Fruit fly (Drosophila melanogaster) whole organism, embryonic: Measurements from ENCODE around the gene hale.

ENCODE experiments used
- ATbp ChIP-seq: fragments of 200-800 bp; sonication (Bioruptor generic); optimal IDR thresholded peaks from 2 replicates; lab custom pipeline; 2017; ENCODE audit warnings: missing biosample characterization, mild to moderate bottlenecking, missing genetic modification characterization, missing genetic modification reagents
- CG10267 ChIP-seq: fragments of 200-800 bp; sonication (Bioruptor generic); optimal IDR thresholded peaks from 2 replicates; lab custom pipeline; 2018; ENCODE audit warnings: missing biosample characterization, mild to moderate bottlenecking, missing genetic modification characterization, moderate library complexity
- CG10543 ChIP-seq: fragments of 200-800 bp; sonication (Bioruptor generic); optimal IDR thresholded peaks from 3 replicates; lab custom pipeline; 2017; ENCODE audit warnings: missing biosample characterization, mild to moderate bottlenecking, missing genetic modification characterization, moderate library complexity
- CG10654 ChIP-seq: fragments of 200-800 bp; sonication (Bioruptor generic); optimal IDR thresholded peaks from 2 replicates; lab custom pipeline; 2016; ENCODE audit warnings: missing biosample characterization, missing genetic modification characterization
- CG12942 ChIP-seq: fragments of 200-800 bp; sonication (Bioruptor generic); optimal IDR thresholded peaks from 3 replicates; lab custom pipeline; 2016; ENCODE audit warnings: missing biosample characterization, missing genetic modification characterization
- CG13624 ChIP-seq: fragments of 200-800 bp; sonication (Bioruptor generic); optimal IDR thresholded peaks from 2 replicates; lab custom pipeline; 2016; ENCODE audit warnings: missing biosample characterization, missing genetic modification characterization
- CG14441 ChIP-seq: fragments of 200-800 bp; sonication (Bioruptor generic); IDR thresholded peaks from 2 replicates; pipeline ENCODE4 v1.3.6; 2022; ENCODE audit warnings: missing biosample characterization, missing genetic modification characterization
- CG14860 ChIP-seq: fragments of 200-800 bp; sonication (Bioruptor generic); IDR thresholded peaks from 3 replicates; pipeline ENCODE4 v1.3.6; 2022; ENCODE audit warnings: missing biosample characterization, missing genetic modification characterization; ENCODE audit not compliant: partially characterized antibody
- CG15479 ChIP-seq: fragments of 200-800 bp; sonication (Bioruptor generic); optimal IDR thresholded peaks from 3 replicates; lab custom pipeline; 2019; ENCODE audit warnings: missing biosample characterization, mild to moderate bottlenecking, missing genetic modification characterization, moderate library complexity
- CG17568 ChIP-seq: fragments of 200-800 bp; sonication (Bioruptor generic); optimal IDR thresholded peaks from 2 replicates; lab custom pipeline; 2018; ENCODE audit warnings: missing biosample characterization, mild to moderate bottlenecking, missing genetic modification characterization, moderate library complexity
- CG18599 ChIP-seq: fragments of 200-800 bp; sonication (Bioruptor generic); optimal IDR thresholded peaks from 3 replicates; lab custom pipeline; 2017; ENCODE audit warnings: missing biosample characterization, missing genetic modification characterization, mild to moderate bottlenecking, moderate library complexity, missing genetic modification reagents
- CG2202 ChIP-seq: fragments of 200-800 bp; sonication (Bioruptor generic); optimal IDR thresholded peaks from 2 replicates; lab custom pipeline; 2018; ENCODE audit warnings: missing biosample characterization, mild to moderate bottlenecking, missing genetic modification characterization
- CG34224 ChIP-seq: fragments of 200-800 bp; sonication (Bioruptor generic); IDR thresholded peaks from 3 replicates; pipeline ENCODE4 v1.3.6; 2022; ENCODE audit warnings: missing biosample characterization, missing genetic modification characterization; ENCODE audit not compliant: partially characterized antibody
- CG4730 ChIP-seq: fragments of 200-800 bp; sonication (Bioruptor generic); IDR thresholded peaks from 2 replicates; pipeline ENCODE4 v1.3.6; 2022; ENCODE audit warnings: missing biosample characterization, missing genetic modification characterization
- CG5245 ChIP-seq: fragments of 200-800 bp; sonication (Bioruptor generic); optimal IDR thresholded peaks from 3 replicates; lab custom pipeline; 2016; ENCODE audit warnings: missing biosample characterization, missing genetic modification characterization
- CG5953 ChIP-seq: fragments of 200-800 bp; sonication (Bioruptor generic); IDR thresholded peaks from 2 replicates; pipeline ENCODE4 v1.3.6; 2022; ENCODE audit warnings: missing biosample characterization, missing genetic modification characterization
- CG7372 ChIP-seq: fragments of 200-800 bp; sonication (Bioruptor generic); IDR thresholded peaks from 2 replicates; pipeline ENCODE4 v1.3.6; 2022; ENCODE audit warnings: missing biosample characterization, missing genetic modification characterization
- CG8944 ChIP-seq: fragments of 200-800 bp; sonication (Bioruptor generic); optimal IDR thresholded peaks from 3 replicates; lab custom pipeline; 2016; ENCODE audit warnings: missing biosample characterization, missing genetic modification characterization
- CG9727 ChIP-seq: fragments of 200-800 bp; sonication (Bioruptor generic); optimal IDR thresholded peaks from 3 replicates; lab custom pipeline; 2017; ENCODE audit warnings: missing biosample characterization, mild to moderate bottlenecking, missing genetic modification characterization
- CG9932 ChIP-seq: fragments of 200-800 bp; sonication (Bioruptor generic); IDR thresholded peaks from 2 replicates; pipeline ENCODE4 v1.3.6; 2022; ENCODE audit warnings: missing biosample characterization, missing genetic modification characterization
- Camta ChIP-seq: fragments of 200-800 bp; sonication (Bioruptor generic); optimal IDR thresholded peaks from 2 replicates; lab custom pipeline; 2016; ENCODE audit warnings: missing biosample characterization, missing genetic modification characterization
- Chrac-16 ChIP-seq: fragments of 200-800 bp; sonication (Bioruptor generic); optimal IDR thresholded peaks from 3 replicates; lab custom pipeline; 2016; ENCODE audit warnings: missing biosample characterization, missing genetic modification characterization
- CkIIα-i1 ChIP-seq: fragments of 200-800 bp; sonication (Bioruptor generic); IDR thresholded peaks from 2 replicates; pipeline ENCODE4 v1.3.6; 2022; ENCODE audit warnings: missing biosample characterization, missing genetic modification characterization
- Doc2 ChIP-seq: fragments of 200-800 bp; sonication (Bioruptor generic); IDR thresholded peaks from 2 replicates; pipeline ENCODE4 v1.3.6; 2022; ENCODE audit warnings: missing biosample characterization, missing genetic modification characterization
- Dp ChIP-seq: fragments of 200-800 bp; sonication (Bioruptor generic); optimal IDR thresholded peaks from 2 replicates; lab custom pipeline; 2018; ENCODE audit warnings: missing biosample characterization, mild to moderate bottlenecking, missing genetic modification characterization, moderate library complexity
- Ets97D ChIP-seq: fragments of 200-800 bp; sonication (Bioruptor generic); optimal IDR thresholded peaks from 3 replicates; lab custom pipeline; 2016; ENCODE audit warnings: missing biosample characterization, missing genetic modification characterization
- HHEX ChIP-seq: fragments of 200-800 bp; sonication (Bioruptor generic); optimal IDR thresholded peaks from 3 replicates; lab custom pipeline; 2017; ENCODE audit warnings: missing biosample characterization, mild to moderate bottlenecking, missing genetic modification characterization, missing genetic modification reagents
- HLH4C ChIP-seq: fragments of 200-800 bp; sonication (Bioruptor generic); IDR thresholded peaks from 3 replicates; pipeline ENCODE4 v1.3.6; 2022; ENCODE audit warnings: missing biosample characterization, missing genetic modification characterization; ENCODE audit not compliant: partially characterized antibody
- Hmx ChIP-seq: fragments of 200-800 bp; sonication (Bioruptor generic); optimal IDR thresholded peaks from 2 replicates; lab custom pipeline; 2016; ENCODE audit warnings: missing biosample characterization, missing genetic modification characterization
- Hr3 ChIP-seq: fragments of 200-800 bp; sonication (Bioruptor generic); optimal IDR thresholded peaks from 3 replicates; lab custom pipeline; 2016; ENCODE audit warnings: missing biosample characterization, missing genetic modification characterization
- Mes4 ChIP-seq: fragments of 200-800 bp; sonication (Bioruptor generic); optimal IDR thresholded peaks from 2 replicates; lab custom pipeline; 2016; ENCODE audit warnings: missing biosample characterization, missing genetic modification characterization
- PHDP ChIP-seq: fragments of 200-800 bp; sonication (Bioruptor generic); optimal IDR thresholded peaks from 3 replicates; lab custom pipeline; 2018; ENCODE audit warnings: missing biosample characterization, mild to moderate bottlenecking, missing genetic modification characterization, moderate library complexity
- Sin3A ChIP-seq: fragments of >200 bp; optimal IDR thresholded peaks from 2 replicates; lab custom pipeline; 2018
- Usf ChIP-seq: fragments of 200-800 bp; sonication (Bioruptor generic); optimal IDR thresholded peaks from 2 replicates; lab custom pipeline; 2017; ENCODE audit warnings: missing genotype, missing biosample characterization, missing genetic modification characterization
- amos ChIP-seq: fragments of 200-800 bp; sonication (Bioruptor generic); IDR thresholded peaks from 2 replicates; pipeline ENCODE4 v1.3.6; 2022; ENCODE audit warnings: missing biosample characterization, missing genetic modification characterization; ENCODE audit not compliant: partially characterized antibody
- bcd ChIP-seq: fragments of 200-800 bp; sonication (Bioruptor generic); optimal IDR thresholded peaks from 2 replicates; lab custom pipeline; 2017; ENCODE audit warnings: missing biosample characterization, mild to moderate bottlenecking, missing genetic modification characterization
- chinmo ChIP-seq: fragments of 200-800 bp; sonication (Bioruptor generic); IDR thresholded peaks from 4 replicates; pipeline ENCODE4 v1.3.6; 2022; ENCODE audit warnings: missing biosample characterization, missing genetic modification characterization; ENCODE audit not compliant: partially characterized antibody
- crp ChIP-seq, 2 experiments: fragments of 200-800 bp; sonication (Bioruptor generic); optimal IDR thresholded peaks; 2 replicates in 1 of 2; 3 replicates in 1 of 2; lab custom pipeline; 2017; ENCODE audit warnings: missing biosample characterization in 2 of 2, missing genetic modification characterization in 2 of 2, mild to moderate bottlenecking in 1 of 2, moderate library complexity in 1 of 2
- disco-r ChIP-seq: fragments of 200-800 bp; sonication (Bioruptor generic); optimal IDR thresholded peaks from 2 replicates; lab custom pipeline; 2016; ENCODE audit warnings: missing biosample characterization, missing genetic modification characterization
- dm ChIP-seq: fragments of 200-800 bp; sonication (Bioruptor generic); optimal IDR thresholded peaks from 3 replicates; lab custom pipeline; 2016; ENCODE audit warnings: missing biosample characterization, missing genetic modification characterization
- gt ChIP-seq: fragments of 200-800 bp; sonication (Bioruptor generic); IDR thresholded peaks from 2 replicates; pipeline ENCODE4 v1.3.6; 2022; ENCODE audit warnings: missing biosample characterization, missing genetic modification characterization
- inv ChIP-seq: fragments of 200-800 bp; sonication (Bioruptor generic); IDR thresholded peaks from 2 replicates; pipeline ENCODE4 v1.3.6; 2022; ENCODE audit warnings: missing biosample characterization, missing genetic modification characterization; ENCODE audit not compliant: partially characterized antibody
- lola ChIP-seq, 3 experiments: fragments of >200 bp in 2 of 3; fragments of 200-800 bp in 1 of 3; sonication (Bioruptor generic) in 1 of 3; optimal IDR thresholded peaks; 2 replicates each; lab custom pipeline; 2017 to 2019; ENCODE audit warnings: missing biosample characterization in 3 of 3, missing genetic modification characterization in 3 of 3, mild to moderate bottlenecking in 1 of 3, moderate library complexity in 1 of 3
- lov ChIP-seq, 2 experiments: fragments of 200-800 bp in 1 of 2; fragments of >200 bp in 1 of 2; sonication (Bioruptor generic) in 1 of 2; IDR thresholded peaks in 1 of 2; optimal IDR thresholded peaks in 1 of 2; 2 replicates in 1 of 2; 3 replicates in 1 of 2; pipeline versions ENCODE4 v1.3.6 to Lab custom; 2017 to 2022; ENCODE audit warnings: missing biosample characterization in 1 of 2, missing genetic modification characterization in 1 of 2
- mirr ChIP-seq: fragments of 200-800 bp; sonication (Bioruptor generic); optimal IDR thresholded peaks from 3 replicates; lab custom pipeline; 2018; ENCODE audit warnings: missing biosample characterization, mild to moderate bottlenecking, missing genetic modification characterization
- sens-2 ChIP-seq: fragments of 200-800 bp; sonication (Bioruptor generic); IDR thresholded peaks from 2 replicates; pipeline ENCODE4 v1.3.6; 2022; ENCODE audit warnings: missing biosample characterization, missing genetic modification characterization
- shn ChIP-seq: fragments of 200-800 bp; sonication (Bioruptor generic); optimal IDR thresholded peaks from 3 replicates; lab custom pipeline; 2016; ENCODE audit warnings: missing biosample characterization, missing genetic modification characterization
- zfh1 ChIP-seq: fragments of 200-800 bp; sonication (Bioruptor generic); IDR thresholded peaks from 3 replicates; pipeline ENCODE4 v1.3.6; 2022; ENCODE audit warnings: missing biosample characterization, missing genetic modification characterization

Gene hale

dm6 chr3L:20002482-20003234 lies 17.0 kb upstream of the hale start, which contains the start of gene CG7668 (continued):
- peak; percentile 5 to 51 for TF ChIP-seq crp (GFP tag; optimal IDR thresholded peaks at IDR 0.05; lab: Kevin White, UChicago)
- peak; percentile 95 for TF ChIP-seq PHDP (tag; lab: Kevin White, UChicago)
- TF ChIP-seq Sin3A, result no peak
- TF ChIP-seq disco-r (GFP tag; lab: Kevin White, UChicago), result peak; percentile 81
- TF ChIP-seq CG5245 (GFP tag; lab: Kevin White, UChicago), result peak; percentile 69
- peak; percentile 79 for TF ChIP-seq Mes4 (GFP tag; lab: Kevin White, UChicago)
- peak; percentile 86 for TF ChIP-seq CG12942 (GFP tag; lab: Kevin White, UChicago)
- peak; percentile 78 for TF ChIP-seq dm
- TF ChIP-seq mirr (GFP tag; lab: Kevin White, UChicago), result peak; percentile 78
- peak; percentile 89 for TF ChIP-seq Camta (GFP tag; lab: Kevin White, UChicago)
- TF ChIP-seq CG10543, result peak; percentile 87
- peak; percentile 81 for TF ChIP-seq Hr3
- peak; percentile 94 for TF ChIP-seq zfh1
- TF ChIP-seq HHEX (GFP tag; lab: Kevin White, UChicago), result peak; percentile 88
- TF ChIP-seq CG15479 (GFP tag; lab: Kevin White, UChicago), result peak; percentile 39
- TF ChIP-seq Doc2 (GFP tag; lab: Robert Waterston, UW), result no peak
- TF ChIP-seq CG9932 (GFP tag; lab: Robert Waterston, UW), result no peak; the same call in none of the 2 replicates
- TF ChIP-seq gt (GFP tag; lab: Robert Waterston, UW), result no peak
- TF ChIP-seq CG34224 (GFP tag; lab: Robert Waterston, UW), result peak; percentile 13; the same call in 1 of the 3 replicates
- TF ChIP-seq CG10267 (tag; lab: Kevin White, UChicago), result peak; percentile 88
- TF ChIP-seq chinmo (GFP tag; lab: Robert Waterston, UW), result no peak
- TF ChIP-seq CG8944 (GFP tag; lab: Kevin White, UChicago), result peak; percentile 87
- peak; percentile 32 for TF ChIP-seq Dp (GFP tag; lab: Kevin White, UChicago)
- TF ChIP-seq CG9727, result peak; percentile 90
- TF ChIP-seq CG2202, result peak; percentile 86
- peak; percentile 63 for TF ChIP-seq Usf (GFP tag; lab: Kevin White, UChicago)
- peak; percentile 88 for TF ChIP-seq sens-2 (GFP tag; lab: Robert Waterston, UW)
- peak; percentile 85 for TF ChIP-seq CG17568 (GFP tag; lab: Kevin White, UChicago)
- peak; percentile 83 for TF ChIP-seq CG13624 (GFP tag; lab: Kevin White, UChicago)
- no peak for TF ChIP-seq amos (GFP tag; lab: Robert Waterston, UW)
- peak; percentile 91 for TF ChIP-seq CG14441
- TF ChIP-seq Chrac-16 (GFP tag; lab: Kevin White, UChicago), result peak; percentile 83
- TF ChIP-seq CG5953 (GFP tag; lab: Robert Waterston, UW), result peak; percentile 82
- peak; percentile 44; the same call in 2 of the 3 replicates for TF ChIP-seq HLH4C (GFP tag; lab: Robert Waterston, UW)
- TF ChIP-seq Ets97D (GFP tag; lab: Kevin White, UChicago), result peak; percentile 81
- peak; percentile 39; the same call in 1 of the 3 replicates for TF ChIP-seq CG14860 (GFP tag; lab: Robert Waterston, UW)
- peak; percentile 83 for TF ChIP-seq shn (GFP tag; lab: Kevin White, UChicago)
- TF ChIP-seq CG4730, result peak; percentile 84; the same call in 1 of the 2 replicates
- peak; percentile 89 for TF ChIP-seq bcd (GFP tag; lab: Kevin White, UChicago)
- TF ChIP-seq CkIIα-i1 (GFP tag; lab: Robert Waterston, UW), result no peak
- TF ChIP-seq lola (GFP tag; optimal IDR thresholded peaks at IDR 0.05; lab: Kevin White, UChicago), result peak in 1 of 3 experiments; percentile 88
- peak; percentile 87 for TF ChIP-seq ATbp (GFP tag; lab: Kevin White, UChicago)
- TF ChIP-seq CG7372 (GFP tag; lab: Robert Waterston, UW), result peak; percentile 86
- TF ChIP-seq lov (optimal IDR thresholded peaks at IDR 0.05; lab: Kevin White, UChicago), result no peak
- TF ChIP-seq lov (GFP tag; IDR thresholded peaks at IDR 0.05; lab: Robert Waterston, UW), result peak; percentile 87
- TF ChIP-seq CG18599, result peak; percentile 93
- no peak for TF ChIP-seq inv (GFP tag; lab: Robert Waterston, UW)
- TF ChIP-seq CG10654 (GFP tag; lab: Kevin White, UChicago), result peak; percentile 84
- peak; percentile 71 for TF ChIP-seq Hmx
